Worm (Caenorhabditis elegans) whole organism, early embryonic: Measurements from ENCODE around the gene C09G9.5.

Experiments used
- B0310.2 ChIP-seq: sonication (generic microtip); optimal IDR thresholded peaks from 2 replicates; lab custom pipeline; 2016; ENCODE audit warnings: mild to moderate bottlenecking, missing genetic modification characterization, missing compliant biosample characterization
- F13C5.2 ChIP-seq: sonication (generic microtip); optimal IDR thresholded peaks from 2 replicates; lab custom pipeline; 2017; ENCODE audit warnings: mild to moderate bottlenecking, missing genetic modification characterization, inconsistent platforms, missing compliant biosample characterization
- aly-1 ChIP-seq: sonication (generic microtip); optimal IDR thresholded peaks from 2 replicates; lab custom pipeline; 2016; ENCODE audit warnings: missing genetic modification characterization, missing compliant biosample characterization
- ama-1 ChIP-seq: fragments of 150-350 bp; optimal IDR thresholded peaks from 2 replicates; lab custom pipeline; 2014
- ceh-13 ChIP-seq: fragments of 200-800 bp; sonication (Bioruptor generic); optimal IDR thresholded peaks from 2 replicates; lab custom pipeline; 2018; ENCODE audit warnings: mild to moderate bottlenecking, missing genetic modification characterization, missing compliant biosample characterization
- ceh-36 ChIP-seq: sonication (generic microtip); optimal IDR thresholded peaks from 2 replicates; lab custom pipeline; 2016; ENCODE audit warnings: missing genetic modification characterization, inconsistent platforms, missing compliant biosample characterization
- ets-7 ChIP-seq: sonication (generic microtip); optimal IDR thresholded peaks from 2 replicates; lab custom pipeline; 2016; ENCODE audit warnings: missing genotype, missing genetic modification characterization, missing compliant biosample characterization
- flt-1 ChIP-seq: fragments of 200-800 bp; sonication (Bioruptor generic); IDR thresholded peaks from 2 replicates; pipeline ENCODE4 v1.3.6; 2022; ENCODE audit warnings: missing genetic modification characterization, missing compliant biosample characterization
- hmbx-1 ChIP-seq: sonication (generic microtip); optimal IDR thresholded peaks from 2 replicates; lab custom pipeline; 2016; ENCODE audit warnings: mild to moderate bottlenecking, missing genetic modification characterization, missing compliant biosample characterization
- hmg-4 ChIP-seq: fragments of 200-800 bp; sonication (Bioruptor generic); optimal IDR thresholded peaks from 2 replicates; lab custom pipeline; 2018; ENCODE audit warnings: mild to moderate bottlenecking, missing genetic modification characterization, missing compliant biosample characterization
- hnd-1 ChIP-seq: sonication (generic microtip); optimal IDR thresholded peaks from 2 replicates; lab custom pipeline; 2016; ENCODE audit warnings: missing genetic modification characterization, missing compliant biosample characterization
- pes-1 ChIP-seq: fragments of 200-800 bp; sonication (Bioruptor generic); IDR thresholded peaks from 2 replicates; pipeline ENCODE4 v1.3.6; 2022; ENCODE audit warnings: missing genetic modification reagents, missing genetic modification characterization, missing compliant biosample characterization
- scrt-1 ChIP-seq: fragments of 200-800 bp; sonication (Bioruptor generic); IDR thresholded peaks from 2 replicates; pipeline ENCODE4 v1.3.6; 2022; ENCODE audit warnings: missing genetic modification characterization, missing compliant biosample characterization
- sea-1 ChIP-seq: fragments of 200-800 bp; sonication (Bioruptor generic); conservative IDR thresholded peaks from 2 replicates; pipeline ENCODE4 v1.3.6; 2022; ENCODE audit warnings: missing genetic modification characterization, missing compliant biosample characterization
- tbx-11 ChIP-seq: fragments of 200-800 bp; sonication (Bioruptor generic); IDR thresholded peaks from 2 replicates; pipeline ENCODE4 v1.3.6; 2022; ENCODE audit warnings: missing genetic modification characterization, missing compliant biosample characterization
- tbx-37 ChIP-seq: fragments of 200-800 bp; sonication (Bioruptor generic); conservative IDR thresholded peaks from 2 replicates; pipeline ENCODE4 v1.3.6; 2022; ENCODE audit warnings: missing genetic modification reagents, missing genetic modification characterization, missing compliant biosample characterization
- tra-4 ChIP-seq: sonication (generic microtip); optimal IDR thresholded peaks from 2 replicates; lab custom pipeline; 2017; ENCODE audit warnings: missing genetic modification characterization, missing compliant biosample characterization

C09G9.5 gene

DNA sequence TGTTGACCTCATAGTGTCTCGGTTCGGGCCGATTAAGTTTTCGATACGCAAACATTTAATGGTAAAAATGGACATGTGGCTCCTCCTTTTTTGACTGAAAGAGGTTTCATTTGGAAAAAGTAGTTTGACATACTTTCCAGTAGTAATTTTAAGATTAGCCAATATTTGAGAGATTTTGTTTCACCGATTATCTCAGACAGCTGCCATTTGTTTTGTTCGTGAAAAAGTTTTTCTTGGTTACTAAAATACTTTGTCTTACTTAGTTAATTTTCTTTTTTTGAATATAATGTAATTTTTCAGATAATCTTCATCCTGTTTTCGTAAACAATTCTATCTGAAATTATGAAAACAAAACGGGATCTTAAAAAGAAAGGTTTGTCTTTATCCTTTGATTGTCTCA, at the start of gene C09G9.5:
TSS of gene C09G9.5 (plus strand) at position 301 of the 400 bp plus-strand sequence.
- TF ChIP-seq B0310.2: no peak
- TF ChIP-seq tbx-11 (GFP tag; lab: Robert Waterston, UW): no peak
- no peak for TF ChIP-seq pes-1 (GFP tag; lab: Robert Waterston, UW)
- TF ChIP-seq tra-4 (tag; lab: Kevin White, UChicago): no peak
- no peak for TF ChIP-seq aly-1 (tag; lab: Kevin White, UChicago)
- TF ChIP-seq scrt-1 (GFP tag; lab: Robert Waterston, UW): no peak
- no peak for TF ChIP-seq tbx-37 (GFP tag; lab: Robert Waterston, UW)
- no peak for TF ChIP-seq ceh-13
- no peak for TF ChIP-seq ama-1 (lab: Kevin White, UChicago)
- TF ChIP-seq hmbx-1: no peak
- TF ChIP-seq flt-1 (GFP tag; lab: Robert Waterston, UW): no peak
- no peak for TF ChIP-seq hnd-1
- no peak for TF ChIP-seq hmg-4 (GFP tag; lab: Kevin White, UChicago)
- TF ChIP-seq F13C5.2 (tag; lab: Kevin White, UChicago): no peak

- TF ChIP-seq B0310.2 (no peak), hmg-4 (GFP tag; lab: Kevin White, UChicago) (no peak), scrt-1 (GFP tag; lab: Robert Waterston, UW) (no peak), aly-1 (tag; lab: Kevin White, UChicago) (no peak), pes-1 (GFP tag; lab: Robert Waterston, UW) (no peak), hmbx-1 (no peak), ceh-13 (no peak), F13C5.2 (tag; lab: Kevin White, UChicago) (no peak), tra-4 (tag; lab: Kevin White, UChicago) (no peak), ceh-36 (no peak), sea-1 (GFP tag; lab: Robert Waterston, UW) (no peak)
Observed at ce11 chrIV:8840161-8840765, 46.1 kb upstream of the C09G9.5 start, which contains the start of the genes T28C6.11 and T11B7.1. Gene T28C6.11, minus strand, starts transcription at chrIV:8840261. Gene T11B7.1, plus strand, starts transcription at chrIV:8840715.

- TF ChIP-seq flt-1 (GFP tag; lab: Robert Waterston, UW) (no peak), ceh-36 (no peak), B0310.2 (no peak), tra-4 (tag; lab: Kevin White, UChicago) (no peak)
Observed at ce11 chrIV:8844457-8844856, 41.9 kb upstream of the C09G9.5 start, which contains the start of gene T11B7.2. Gene T11B7.2, minus strand, starts transcription at chrIV:8844557.

ce11 chrIV:8845922-8846321, 40.4 kb upstream of the C09G9.5 start:
- TF ChIP-seq F13C5.2 (tag; lab: Kevin White, UChicago) (no peak), hmg-4 (GFP tag; lab: Kevin White, UChicago) (no peak)

DNA sequence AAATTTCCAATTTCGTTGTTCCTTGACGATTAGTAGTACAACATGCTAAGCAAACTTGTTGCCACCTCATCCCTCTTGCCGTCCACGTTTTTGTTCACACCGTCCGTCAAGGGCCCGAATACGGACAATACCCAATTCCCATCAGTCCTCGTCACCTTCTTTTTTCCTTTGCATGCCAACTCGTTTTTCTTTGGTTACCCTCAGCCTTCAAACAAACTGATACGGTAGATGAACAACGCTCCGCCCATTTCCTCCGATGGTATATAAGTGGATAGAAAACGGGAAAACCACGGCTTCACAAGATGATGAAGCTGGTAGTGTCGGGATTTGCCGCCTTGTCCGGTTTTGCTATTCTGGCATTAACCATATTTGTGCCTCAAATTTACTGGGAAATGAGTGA, 38.4 kb upstream of the C09G9.5 start, which contains the start of gene col-118:
TSS of gene col-118 (plus strand) at position 301 of the 400 bp plus-strand sequence.
- TF ChIP-seq ceh-36: no peak
- TF ChIP-seq tbx-11 (GFP tag; lab: Robert Waterston, UW): no peak
- no peak for TF ChIP-seq B0310.2
- TF ChIP-seq flt-1 (GFP tag; lab: Robert Waterston, UW): no peak
- no peak for TF ChIP-seq pes-1 (GFP tag; lab: Robert Waterston, UW)
- no peak for TF ChIP-seq sea-1 (GFP tag; lab: Robert Waterston, UW)
- no peak for TF ChIP-seq scrt-1 (GFP tag; lab: Robert Waterston, UW)
- no peak for TF ChIP-seq ceh-13

- TF ChIP-seq aly-1 (tag; lab: Kevin White, UChicago) (no peak), ceh-36 (no peak), tbx-11 (GFP tag; lab: Robert Waterston, UW) (no peak), ama-1 (lab: Kevin White, UChicago) (no peak), hnd-1 (no peak), hmbx-1 (no peak), ets-7 (tag; lab: Kevin White, UChicago) (no peak), pes-1 (GFP tag; lab: Robert Waterston, UW) (no peak), sea-1 (GFP tag; lab: Robert Waterston, UW) (no peak), tbx-37 (GFP tag; lab: Robert Waterston, UW) (no peak), tra-4 (tag; lab: Kevin White, UChicago) (no peak), ceh-13 (no peak), scrt-1 (GFP tag; lab: Robert Waterston, UW) (no peak), hmg-4 (GFP tag; lab: Kevin White, UChicago) (no peak), F13C5.2 (tag; lab: Kevin White, UChicago) (no peak), B0310.2 (no peak), flt-1 (GFP tag; lab: Robert Waterston, UW) (no peak)
Observed at ce11 chrIV:8848983-8849382, 37.3 kb upstream of the C09G9.5 start.

ce11 chrIV:8850807-8851206, 35.5 kb upstream of the C09G9.5 start:
- TF ChIP-seq hnd-1 (no peak), aly-1 (tag; lab: Kevin White, UChicago) (peak; percentile 48)

- no peak for TF ChIP-seq hmg-4 (GFP tag; lab: Kevin White, UChicago)
Observed at ce11 chrIV:8852194-8852593, 34.1 kb upstream of the C09G9.5 start, which contains the start of gene alp-1. Gene alp-1, plus strand, starts transcription at chrIV:8852494.

DNA sequence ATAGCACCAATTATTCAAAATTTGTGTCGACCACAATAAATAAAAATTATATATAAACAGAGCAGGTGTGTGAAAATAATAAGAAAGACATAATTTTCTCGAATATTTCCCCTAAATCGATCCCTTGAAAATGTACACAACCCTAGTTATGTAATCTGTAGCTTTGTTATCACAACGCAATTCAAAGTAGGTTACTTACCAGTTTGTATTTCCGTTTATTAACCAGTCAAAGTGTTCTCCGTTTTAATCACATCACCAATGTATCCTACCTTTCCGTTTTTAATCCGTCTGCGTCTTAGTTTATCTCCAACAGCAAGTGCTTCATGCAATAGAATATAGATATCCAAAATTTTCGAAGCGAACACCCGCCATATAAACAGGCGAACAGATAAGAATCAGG, 33.0 kb upstream of the C09G9.5 start:
- no peak for TF ChIP-seq sea-1 (GFP tag; lab: Robert Waterston, UW)
- TF ChIP-seq tra-4 (tag; lab: Kevin White, UChicago): no peak
- TF ChIP-seq hmg-4 (GFP tag; lab: Kevin White, UChicago): no peak
- TF ChIP-seq ama-1 (lab: Kevin White, UChicago): no peak
- TF ChIP-seq hnd-1: no peak
- TF ChIP-seq F13C5.2 (tag; lab: Kevin White, UChicago): no peak
- no peak for TF ChIP-seq tbx-11 (GFP tag; lab: Robert Waterston, UW)
- TF ChIP-seq scrt-1 (GFP tag; lab: Robert Waterston, UW): no peak
- TF ChIP-seq ceh-36: no peak
- TF ChIP-seq aly-1 (tag; lab: Kevin White, UChicago): no peak
- no peak for TF ChIP-seq ets-7 (tag; lab: Kevin White, UChicago)
- no peak for TF ChIP-seq hmbx-1
- TF ChIP-seq B0310.2: no peak
- TF ChIP-seq tbx-37 (GFP tag; lab: Robert Waterston, UW): no peak
- TF ChIP-seq ceh-13: no peak
- no peak for TF ChIP-seq pes-1 (GFP tag; lab: Robert Waterston, UW)
- TF ChIP-seq flt-1 (GFP tag; lab: Robert Waterston, UW): no peak
